Worm (Caenorhabditis elegans): Measurements from ENCODE around the gene F22B5.6.

Gene F22B5.6

ce11 chrII:8449660-8450118 lies 6.3 kb downstream of the F22B5.6 start, which contains the start of gene F22B5.4:
TSS of gene F22B5.4 (plus strand) at chrII:8449710.
- TF ChIP-seq unc-39 (tag; optimal IDR thresholded peaks at IDR 0.05) (no peak), ztf-11 (tag; optimal IDR thresholded peaks at IDR 0.05) (no peak), elt-3 (tag; optimal IDR thresholded peaks at IDR 0.05) (no peak), fos-1 (tag; optimal IDR thresholded peaks at IDR 0.05) (peak; percentile 27)

DNA sequence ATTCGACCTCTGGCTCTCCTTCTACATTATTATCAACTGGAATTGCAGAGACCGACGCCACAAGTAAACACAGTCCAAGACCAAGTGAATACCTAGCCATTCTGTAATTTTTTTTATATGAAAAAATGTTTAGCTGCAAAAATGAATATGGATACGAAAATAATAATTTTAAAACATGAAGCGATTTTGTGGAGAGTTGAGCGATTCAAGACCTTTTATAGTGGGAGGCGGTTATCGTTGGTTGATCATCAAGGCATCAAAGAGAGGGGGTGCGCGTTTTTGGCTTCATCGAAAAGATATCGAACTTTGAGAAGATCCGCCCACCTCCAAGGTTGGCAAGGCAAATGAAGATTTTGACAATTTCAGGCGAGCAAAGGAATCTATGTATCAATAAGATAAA lies 9.3 kb downstream of the F22B5.6 start, which contains the start of gene cut-3:
Gene cut-3, minus strand, starts transcription at position 101 of the 400 bp plus-strand sequence.
- TF ChIP-seq fos-1 (tag; optimal IDR thresholded peaks at IDR 0.05) = no peak
- TF ChIP-seq unc-39 (tag; optimal IDR thresholded peaks at IDR 0.05) = no peak
- no peak for TF ChIP-seq sma-3 (GFP tag; optimal IDR thresholded peaks at IDR 0.05)
- no peak for TF ChIP-seq ceh-82 (tag; optimal IDR thresholded peaks at IDR 0.05)
- no peak for TF ChIP-seq blmp-1 (tag; optimal IDR thresholded peaks at IDR 0.05; ENCODE audit: insufficient read depth)
- no peak for TF ChIP-seq aly-2 (tag; optimal IDR thresholded peaks at IDR 0.05)
- TF ChIP-seq ZK546.5 (tag; optimal IDR thresholded peaks at IDR 0.05) = no peak
- no peak for TF ChIP-seq gmeb-1 (tag; optimal IDR thresholded peaks at IDR 0.05)
- no peak for TF ChIP-seq lin-13 (GFP tag; optimal IDR thresholded peaks at IDR 0.05)
- TF ChIP-seq dmd-4 (tag; optimal IDR thresholded peaks at IDR 0.05) = no peak

ce11 chrII:8444007-8444406 lies 12.0 kb downstream of the F22B5.6 start, which contains the start of gene evl-20:
TSS of gene evl-20 (plus strand) at chrII:8444307.
- TF ChIP-seq elt-1 (tag; optimal IDR thresholded peaks at IDR 0.05) (no peak), nhr-21 (tag; optimal IDR thresholded peaks at IDR 0.05) (no peak)

DNA sequence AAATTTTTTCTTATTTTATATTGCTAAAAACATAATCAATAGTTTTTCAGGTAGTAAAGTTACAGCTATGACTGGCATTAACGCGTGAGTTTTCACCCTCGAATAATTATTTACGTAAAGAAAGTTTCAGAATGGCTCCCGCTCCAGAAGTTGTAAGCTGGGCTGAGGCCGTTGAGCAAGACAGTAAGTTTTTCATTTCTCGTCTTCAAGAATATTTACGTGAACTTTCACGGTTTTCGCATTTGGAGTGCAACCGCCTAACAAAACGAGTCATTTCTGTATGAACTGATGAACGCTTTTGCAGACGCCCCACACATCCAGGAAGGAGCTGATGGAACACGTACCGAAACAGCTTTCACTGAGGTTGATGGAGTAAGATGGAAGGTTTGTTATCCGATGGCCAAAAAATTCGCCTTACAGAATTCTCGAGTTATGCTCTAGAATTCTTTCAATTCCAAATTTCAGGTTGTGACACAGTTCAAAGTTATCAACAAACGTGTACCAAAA lies 13.2 kb downstream of the F22B5.6 start, which contains the start of gene eif-3.G:
Gene eif-3.G, plus strand, starts transcription at position 51 of the 507 bp plus-strand sequence.
- TF ChIP-seq blmp-1 (tag; optimal IDR thresholded peaks at IDR 0.05; ENCODE audit: insufficient read depth) = no peak

DNA sequence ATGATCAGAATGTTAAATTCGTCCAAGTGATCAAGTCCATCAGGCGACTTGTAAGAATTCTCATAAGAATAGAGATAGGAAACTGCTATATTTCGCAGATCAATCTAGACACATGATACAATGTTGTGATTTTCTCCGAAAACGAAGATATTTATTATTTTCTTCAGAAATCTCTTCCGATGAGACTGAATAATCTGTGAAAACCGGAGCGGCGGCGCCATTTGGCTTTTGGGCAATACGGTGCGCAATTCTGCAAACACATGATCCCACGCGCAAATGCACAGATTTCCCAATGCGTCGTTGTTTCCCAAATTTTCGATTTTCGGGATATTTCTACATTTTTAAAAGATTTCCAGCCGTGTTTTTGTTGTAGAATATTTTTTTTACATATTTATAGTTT lies 13.8 kb downstream of the F22B5.6 start:
- TF ChIP-seq lsy-2 (tag; optimal IDR thresholded peaks at IDR 0.05) (peak; percentile 76 to 93), sma-9 (GFP tag; optimal IDR thresholded peaks at IDR 0.05) (peak; percentile 60), sma-9 (tag; optimal IDR thresholded peaks at IDR 0.05) (no peak), unc-55 (GFP tag; optimal IDR thresholded peaks at IDR 0.05) (peak; percentile 59), ztf-4 (tag; optimal IDR thresholded peaks at IDR 0.05) (no peak), peb-1 (tag; optimal IDR thresholded peaks at IDR 0.05) (no peak), Y55F3AM.14 (GFP tag; optimal IDR thresholded peaks at IDR 0.05) (peak; percentile 42), mab-5 (tag; optimal IDR thresholded peaks at IDR 0.05) (no peak), gmeb-1 (tag; optimal IDR thresholded peaks at IDR 0.05) (peak; percentile 53), alr-1 (tag; optimal IDR thresholded peaks at IDR 0.05) (no peak), ZK546.5 (tag; optimal IDR thresholded peaks at IDR 0.05) (no peak), nhr-21 (tag; optimal IDR thresholded peaks at IDR 0.05) (peak; percentile 65), sma-3 (GFP tag; optimal IDR thresholded peaks at IDR 0.05) (peak; percentile 67), lin-11 (tag; optimal IDR thresholded peaks at IDR 0.05) (no peak), unc-62 (GFP tag; optimal IDR thresholded peaks at IDR 0.05) (no peak), F13H6.1 (tag; optimal IDR thresholded peaks at IDR 0.05) (peak; percentile 1), fos-1 (tag; optimal IDR thresholded peaks at IDR 0.05) (peak; percentile 16), mdl-1 (tag; optimal IDR thresholded peaks at IDR 0.05) (no peak), elt-3 (tag; optimal IDR thresholded peaks at IDR 0.05) (no peak), blmp-1 (tag; optimal IDR thresholded peaks at IDR 0.05; ENCODE audit: insufficient read depth) (peak; percentile 17), nhr-11 (tag; optimal IDR thresholded peaks at IDR 0.05) (no peak), nhr-6 (tag; optimal IDR thresholded peaks at IDR 0.05) (no peak), C34F6.9 (tag; optimal IDR thresholded peaks at IDR 0.05) (peak; percentile 43), dmd-4 (tag; optimal IDR thresholded peaks at IDR 0.05) (no peak), nhr-129 (tag; optimal IDR thresholded peaks at IDR 0.05) (no peak), nhr-25 (tag; optimal IDR thresholded peaks at IDR 0.05) (peak; percentile 79), crh-2 (tag; optimal IDR thresholded peaks at IDR 0.05) (peak; percentile 31), snpc-4 (tag; optimal IDR thresholded peaks at IDR 0.05) (no peak), lin-39 (tag; optimal IDR thresholded peaks at IDR 0.05) (no peak), unc-39 (tag; optimal IDR thresholded peaks at IDR 0.05) (no peak), mbf-1 (tag; optimal IDR thresholded peaks at IDR 0.05) (no peak)

All from whole organism, L2 larva.